Worm (Caenorhabditis elegans) whole organism, mixed stage, embryonic: Measurements from ENCODE around the gene Y51A2B.5.
A peak's percentile ranks its signal among the peaks of the same experiment; 100 is the strongest.

ENCODE experiments used
- M03D4.4 ChIP-seq: sonication (generic microtip); optimal IDR thresholded peaks from 2 replicates; lab custom pipeline; 2017; ENCODE audit warnings: mild to moderate bottlenecking, missing genetic modification characterization, missing compliant biosample characterization
- bed-3 ChIP-seq: fragments of 200-800 bp; sonication (Bioruptor generic); optimal IDR thresholded peaks from 3 replicates; lab custom pipeline; 2018; ENCODE audit warnings: mild to moderate bottlenecking, missing genetic modification characterization, moderate library complexity, missing compliant biosample characterization
- blmp-1 ChIP-seq: fragments of 150-350 bp; optimal IDR thresholded peaks from 2 replicates; lab custom pipeline; 2014; ENCODE audit warnings: missing biosample characterization, missing genetic modification characterization
- ceh-39 ChIP-seq: fragments of 150-350 bp; optimal IDR thresholded peaks from 2 replicates; lab custom pipeline; 2014; ENCODE audit warnings: missing biosample characterization, missing genetic modification characterization
- ceh-43 ChIP-seq: fragments of 200-800 bp; sonication (Bioruptor generic); optimal IDR thresholded peaks from 2 replicates; lab custom pipeline; 2018; ENCODE audit warnings: mild to moderate bottlenecking, missing genetic modification characterization, moderate library complexity, missing compliant biosample characterization
- ceh-83 ChIP-seq: fragments of 200-800 bp; sonication (Bioruptor generic); optimal IDR thresholded peaks from 2 replicates; lab custom pipeline; 2018; ENCODE audit warnings: mild to moderate bottlenecking, missing genetic modification characterization, missing compliant biosample characterization
- ces-1 ChIP-seq: fragments of 150-350 bp; optimal IDR thresholded peaks from 2 replicates; lab custom pipeline; 2014; ENCODE audit warnings: missing biosample characterization, missing genetic modification reagents, missing genetic modification characterization
- cnd-1 ChIP-seq: fragments of 200-800 bp; sonication (Bioruptor generic); optimal IDR thresholded peaks from 2 replicates; lab custom pipeline; 2018; ENCODE audit warnings: mild to moderate bottlenecking, missing genetic modification characterization, missing compliant biosample characterization
- drap-1 ChIP-seq: fragments of 200-800 bp; sonication (Bioruptor generic); optimal IDR thresholded peaks from 3 replicates; lab custom pipeline; 2018; ENCODE audit warnings: mild to moderate bottlenecking, missing genetic modification characterization, missing compliant biosample characterization
- elt-1 ChIP-seq: sonication (generic microtip); optimal IDR thresholded peaks from 2 replicates; lab custom pipeline; 2017; ENCODE audit warnings: missing genetic modification characterization, mild to moderate bottlenecking, missing compliant biosample characterization, antibody characterized with exemption, moderate library complexity, borderline replicate concordance; ENCODE audit not compliant: insufficient read depth
- elt-3 ChIP-seq: fragments of 150-350 bp; optimal IDR thresholded peaks from 2 replicates; lab custom pipeline; 2014; ENCODE audit warnings: missing biosample characterization, missing genetic modification characterization
- flh-1 ChIP-seq: fragments of 200-800 bp; sonication (Bioruptor generic); optimal IDR thresholded peaks from 2 replicates; lab custom pipeline; 2018; ENCODE audit warnings: mild to moderate bottlenecking, missing genetic modification characterization, moderate library complexity, missing compliant biosample characterization
- ham-2 ChIP-seq: fragments of 200-800 bp; sonication (Bioruptor generic); optimal IDR thresholded peaks from 2 replicates; lab custom pipeline; 2018; ENCODE audit warnings: mild to moderate bottlenecking, missing genetic modification characterization, missing compliant biosample characterization
- hlh-1 ChIP-seq: fragments of 150-350 bp; optimal IDR thresholded peaks from 2 replicates; lab custom pipeline; 2014; ENCODE audit warnings: missing biosample characterization, missing genetic modification reagents, missing genetic modification characterization
- lin-13 ChIP-seq: fragments of 150-350 bp; optimal IDR thresholded peaks from 2 replicates; lab custom pipeline; 2014; ENCODE audit warnings: missing biosample characterization, missing genetic modification characterization
- lin-32 ChIP-seq: fragments of 200-800 bp; sonication (Bioruptor generic); optimal IDR thresholded peaks from 2 replicates; lab custom pipeline; 2018; ENCODE audit warnings: mild to moderate bottlenecking, missing genetic modification characterization, missing compliant biosample characterization
- lsy-2 ChIP-seq: fragments of 150-350 bp; optimal IDR thresholded peaks from 2 replicates; lab custom pipeline; 2014; ENCODE audit warnings: missing biosample characterization, missing genetic modification characterization
- mab-5 ChIP-seq: fragments of 150-350 bp; optimal IDR thresholded peaks from 2 replicates; lab custom pipeline; 2014; ENCODE audit warnings: missing biosample characterization, missing genetic modification characterization
- mep-1 ChIP-seq: fragments of 150-350 bp; optimal IDR thresholded peaks from 2 replicates; lab custom pipeline; 2017; ENCODE audit warnings: missing biosample characterization, missing genetic modification reagents, missing genetic modification characterization, inconsistent platforms
- mls-2 ChIP-seq: sonication (generic microtip); optimal IDR thresholded peaks from 2 replicates; lab custom pipeline; 2016; ENCODE audit warnings: mild to moderate bottlenecking, missing genetic modification characterization, moderate library complexity, missing compliant biosample characterization
- nhr-12 ChIP-seq: fragments of 150-350 bp; optimal IDR thresholded peaks from 2 replicates; lab custom pipeline; 2014; ENCODE audit warnings: missing biosample characterization, missing genetic modification characterization
- nhr-2 ChIP-seq: fragments of 150-350 bp; optimal IDR thresholded peaks from 2 replicates; lab custom pipeline; 2014; ENCODE audit warnings: missing biosample characterization, missing genetic modification characterization
- nhr-28 ChIP-seq: fragments of 150-350 bp; optimal IDR thresholded peaks from 2 replicates; lab custom pipeline; 2014; ENCODE audit warnings: missing biosample characterization, missing genetic modification characterization
- nhr-76 ChIP-seq: sonication (generic microtip); optimal IDR thresholded peaks from 2 replicates; lab custom pipeline; 2017; ENCODE audit warnings: missing biosample characterization, missing genetic modification characterization
- sem-2 ChIP-seq: fragments of 200-800 bp; sonication (Bioruptor generic); optimal IDR thresholded peaks from 2 replicates; lab custom pipeline; 2018; ENCODE audit warnings: mild to moderate bottlenecking, missing genetic modification characterization, missing compliant biosample characterization
- snpc-4 ChIP-seq: fragments of 150-350 bp; optimal IDR thresholded peaks from 2 replicates; lab custom pipeline; 2014; ENCODE audit warnings: missing biosample characterization, missing genetic modification characterization
- sptf-1 ChIP-seq: sonication (generic microtip); optimal IDR thresholded peaks from 2 replicates; lab custom pipeline; 2017; ENCODE audit warnings: mild to moderate bottlenecking, missing genetic modification characterization, moderate library complexity, missing compliant biosample characterization
- tbx-8 ChIP-seq: fragments of 200-800 bp; sonication (Bioruptor generic); optimal IDR thresholded peaks from 2 replicates; lab custom pipeline; 2018; ENCODE audit warnings: mild to moderate bottlenecking, missing genetic modification characterization, moderate library complexity, missing compliant biosample characterization
- unc-120 ChIP-seq: sonication (generic microtip); optimal IDR thresholded peaks from 2 replicates; lab custom pipeline; 2017; ENCODE audit warnings: missing genetic modification characterization, missing compliant biosample characterization; ENCODE audit not compliant: poor library complexity, severe bottlenecking
- unc-39 ChIP-seq: fragments of 150-350 bp; optimal IDR thresholded peaks from 2 replicates; lab custom pipeline; 2014; ENCODE audit warnings: missing biosample characterization, missing genetic modification characterization
- unc-62 ChIP-seq: fragments of 150-350 bp; optimal IDR thresholded peaks from 2 replicates; lab custom pipeline; 2014; ENCODE audit warnings: missing biosample characterization, missing genetic modification reagents, missing genetic modification characterization
- zip-8 ChIP-seq: fragments of 150-350 bp; optimal IDR thresholded peaks from 2 replicates; lab custom pipeline; 2014; ENCODE audit warnings: missing biosample characterization, missing genetic modification characterization

The Y51A2B.5 gene

ce11 chrV:18426280-18426679 is 37.2 kb downstream of the Y51A2B.5 start, which contains the start of gene srw-83:
TSS of gene srw-83 (plus strand) at chrV:18426580.
- TF ChIP-seq mls-2 (tag; lab: Kevin White, UChicago) (no peak), lin-13 (no peak), M03D4.4 (tag; lab: Kevin White, UChicago) (no peak)

DNA sequence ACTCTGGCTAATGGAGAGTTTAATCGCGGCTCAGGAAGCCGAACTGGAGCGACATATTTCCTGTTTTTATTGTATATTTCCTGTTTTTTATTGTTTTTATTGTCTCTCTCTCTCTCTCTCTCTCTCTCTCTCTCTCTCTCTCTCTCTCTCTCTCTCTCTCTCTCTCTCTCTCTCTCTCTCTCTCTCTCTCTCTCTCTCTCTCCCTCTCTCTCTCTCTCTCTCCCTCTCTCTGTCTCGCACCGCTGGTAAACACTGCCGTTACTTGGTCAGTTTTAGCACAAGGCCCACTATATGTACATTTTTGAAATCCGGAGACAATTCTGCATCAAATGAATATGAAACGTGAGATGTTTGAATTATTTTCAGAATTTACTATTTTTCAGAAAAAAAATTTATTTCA is 41.7 kb downstream of the Y51A2B.5 start:
- TF ChIP-seq drap-1 (GFP tag; lab: Kevin White, UChicago) = peak; percentile 3
- TF ChIP-seq ceh-83 = no peak
- TF ChIP-seq, all 35 proteins: peak for 1

ce11 chrV:18431450-18431849 is 42.4 kb downstream of the Y51A2B.5 start, which contains the start of gene srw-82:
TSS of gene srw-82 (plus strand) at chrV:18431750.
- TF ChIP-seq unc-120 (tag; lab: Kevin White, UChicago) (no peak), flh-1 (no peak), zip-8 (no peak), ces-1 (GFP tag; lab: Kevin White, UChicago) (no peak), lin-32 (GFP tag; lab: Kevin White, UChicago) (no peak), cnd-1 (tag; lab: Kevin White, UChicago) (no peak), nhr-76 (tag; lab: Kevin White, UChicago) (no peak), unc-39 (no peak), unc-62 (GFP tag; lab: Kevin White, UChicago) (no peak), lin-13 (no peak), sptf-1 (tag; lab: Kevin White, UChicago) (no peak), nhr-28 (tag; lab: Kevin White, UChicago) (no peak), hlh-1 (no peak), mab-5 (tag; lab: Kevin White, UChicago) (no peak), ceh-39 (tag; lab: Kevin White, UChicago) (no peak), M03D4.4 (tag; lab: Kevin White, UChicago) (no peak), snpc-4 (tag; lab: Kevin White, UChicago) (no peak), nhr-2 (no peak), elt-1 (no peak)
- TF ChIP-seq, all 35 proteins: peak for 0

- no peak for TF ChIP-seq elt-3
- TF ChIP-seq sptf-1 (tag; lab: Kevin White, UChicago) = no peak
- no peak for TF ChIP-seq mep-1 (tag; lab: Kevin White, UChicago)
- no peak for TF ChIP-seq unc-120 (tag; lab: Kevin White, UChicago)
- TF ChIP-seq ceh-43 = no peak
- no peak for TF ChIP-seq bed-3 (GFP tag; lab: Kevin White, UChicago)
- TF ChIP-seq M03D4.4 (tag; lab: Kevin White, UChicago) = no peak
- TF ChIP-seq nhr-76 (tag; lab: Kevin White, UChicago) = no peak
- TF ChIP-seq zip-8 = no peak
- TF ChIP-seq lsy-2 (tag; lab: Kevin White, UChicago) = no peak
- TF ChIP-seq ces-1 (GFP tag; lab: Kevin White, UChicago) = no peak
- TF ChIP-seq mab-5 (tag; lab: Kevin White, UChicago) = no peak
- TF ChIP-seq mls-2 (tag; lab: Kevin White, UChicago) = no peak
- no peak for TF ChIP-seq lin-13
- no peak for TF ChIP-seq flh-1
- no peak for TF ChIP-seq blmp-1 (tag; lab: Kevin White, UChicago)
- TF ChIP-seq, all 35 proteins: peak for 0
These were observed 45.9 kb downstream of the Y51A2B.5 start, which contains the start of gene ZK262.20 for ce11 chrV:18434961-18435360. TSS of gene ZK262.20 (minus strand) at chrV:18435061.

- TF ChIP-seq sptf-1 (tag; lab: Kevin White, UChicago) (no peak), drap-1 (GFP tag; lab: Kevin White, UChicago) (no peak), ceh-39 (tag; lab: Kevin White, UChicago) (no peak), sem-2 (GFP tag; lab: Kevin White, UChicago) (no peak), tbx-8 (no peak), ham-2 (GFP tag; lab: Kevin White, UChicago) (no peak), mep-1 (tag; lab: Kevin White, UChicago) (no peak), nhr-12 (tag; lab: Kevin White, UChicago) (no peak), mls-2 (tag; lab: Kevin White, UChicago) (no peak), elt-1 (no peak)
These were observed 49.0 kb downstream of the Y51A2B.5 start, which contains the start of gene ZK262.8 for ce11 chrV:18438081-18438480. TSS of gene ZK262.8 (plus strand) at chrV:18438381.
